Worm (Caenorhabditis elegans): Measurements from ENCODE around the gene zip-3.

DNA sequence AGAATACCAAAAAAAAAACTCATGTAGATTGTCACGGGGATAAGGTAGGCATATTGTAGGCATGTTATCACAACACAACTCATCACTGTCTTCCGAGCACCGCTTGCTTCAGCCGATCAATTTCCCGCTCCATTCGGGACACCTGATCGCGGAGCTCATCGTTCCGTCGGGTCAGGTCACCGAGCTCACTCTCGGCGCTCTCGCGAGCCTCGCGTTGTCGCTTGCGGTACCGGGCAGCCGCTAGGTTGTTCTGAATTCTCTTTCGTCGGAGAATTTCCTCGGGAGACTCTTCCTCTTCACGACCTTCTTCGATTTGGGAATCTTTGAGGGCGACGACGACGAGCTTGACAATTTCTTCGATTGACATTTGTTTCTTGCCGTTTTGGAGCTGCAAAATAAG is 5.3 kb downstream of the zip-3 start:
- TF ChIP-seq ama-1 (optimal IDR thresholded peaks at IDR 0.05): no peak
- TF ChIP-seq ets-7 (tag; optimal IDR thresholded peaks at IDR 0.05): no peak
- no peak for TF ChIP-seq sea-1 (GFP tag; conservative IDR thresholded peaks at IDR 0.05)
- no peak for TF ChIP-seq hmg-4 (GFP tag; optimal IDR thresholded peaks at IDR 0.05)
- TF ChIP-seq ceh-36 (tag; optimal IDR thresholded peaks at IDR 0.05): no peak
- no peak for TF ChIP-seq tra-4 (tag; optimal IDR thresholded peaks at IDR 0.05)
- no peak for TF ChIP-seq B0310.2 (tag; optimal IDR thresholded peaks at IDR 0.05)
- TF ChIP-seq flt-1 (GFP tag; IDR thresholded peaks at IDR 0.05): no peak
- no peak for TF ChIP-seq scrt-1 (GFP tag; IDR thresholded peaks at IDR 0.05)
